Worm (Caenorhabditis elegans) whole organism, late embryonic: ENCODE results near the gene rbm-22.

ENCODE experiments used
- K09A11.1 ChIP-seq: sonication (generic microtip); optimal IDR thresholded peaks from 2 replicates; lab custom pipeline; 2017; ENCODE audit warnings: antibody characterized with exemption, mild to moderate bottlenecking, missing genetic modification characterization, missing compliant biosample characterization; ENCODE audit not compliant: insufficient read depth
- ceh-24 ChIP-seq: sonication (generic microtip); optimal IDR thresholded peaks from 2 replicates; lab custom pipeline; 2016; ENCODE audit warnings: mild to moderate bottlenecking, missing genetic modification characterization, missing compliant biosample characterization
- elt-2 ChIP-seq: sonication (generic microtip); optimal IDR thresholded peaks from 2 replicates; lab custom pipeline; 2016; ENCODE audit warnings: missing genetic modification reagents, missing genetic modification characterization, missing compliant biosample characterization
- fkh-10 ChIP-seq: fragments of 150-350 bp; optimal IDR thresholded peaks from 2 replicates; lab custom pipeline; 2014; ENCODE audit warnings: missing biosample characterization, missing genetic modification reagents, missing genetic modification characterization
- hlh-13 ChIP-seq: fragments of 200-800 bp; sonication (Bioruptor generic); optimal IDR thresholded peaks from 2 replicates; lab custom pipeline; 2018; ENCODE audit warnings: mild to moderate bottlenecking, missing genetic modification characterization, missing compliant biosample characterization
- hlh-30 ChIP-seq: sonication (generic microtip); optimal IDR thresholded peaks from 2 replicates; lab custom pipeline; 2017; ENCODE audit warnings: antibody characterized with exemption, missing genetic modification characterization, missing compliant biosample characterization; ENCODE audit not compliant: insufficient read depth
- mec-3 ChIP-seq: sonication (generic microtip); optimal IDR thresholded peaks from 2 replicates; lab custom pipeline; 2016; ENCODE audit warnings: borderline replicate concordance, missing genetic modification characterization, missing compliant biosample characterization
- nhr-11 ChIP-seq: fragments of 150-350 bp; optimal IDR thresholded peaks from 2 replicates; lab custom pipeline; 2014; ENCODE audit warnings: missing biosample characterization, missing genetic modification characterization
- pag-3 ChIP-seq: sonication (generic microtip); optimal IDR thresholded peaks from 2 replicates; lab custom pipeline; 2016; ENCODE audit warnings: missing compliant biosample characterization, missing genetic modification characterization, borderline replicate concordance
- pqm-1 ChIP-seq: sonication (generic microtip); optimal IDR thresholded peaks from 2 replicates; lab custom pipeline; 2016; ENCODE audit warnings: missing genetic modification characterization, missing compliant biosample characterization
- sdc-2 ChIP-seq: sonication (generic microtip); optimal IDR thresholded peaks from 2 replicates; lab custom pipeline; 2016; ENCODE audit warnings: missing genotype, missing genetic modification characterization, missing compliant biosample characterization
- unc-42 ChIP-seq: sonication (generic microtip); optimal IDR thresholded peaks from 2 replicates; lab custom pipeline; 2016; ENCODE audit warnings: missing genotype, missing genetic modification characterization, missing compliant biosample characterization

DNA sequence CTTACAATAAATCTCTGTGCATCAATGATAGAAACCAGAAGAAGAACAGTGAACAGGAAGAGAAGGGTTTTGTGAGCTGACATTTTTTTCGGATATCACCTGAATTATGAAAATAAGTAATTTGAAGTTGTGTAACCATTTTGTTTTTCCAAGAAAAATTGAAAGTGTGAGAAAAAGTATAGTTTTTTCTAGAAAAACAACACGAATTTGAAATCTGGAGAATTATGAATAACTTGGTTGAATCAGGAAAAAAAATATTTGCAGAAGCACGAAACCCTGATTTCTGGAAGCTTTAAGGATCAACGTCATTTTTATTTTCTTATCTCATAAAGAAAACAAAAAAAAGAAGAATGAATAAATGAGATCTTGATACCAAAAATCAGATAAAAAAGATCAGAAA, 13.3 kb downstream of the rbm-22 start, which contains the start of gene F13E9.12:
- TF ChIP-seq ceh-24 (tag; lab: Kevin White, UChicago) (no peak), K09A11.1 (tag; lab: Kevin White, UChicago) (no peak), hlh-13 (GFP tag; lab: Kevin White, UChicago) (no peak), hlh-30 (tag; lab: Kevin White, UChicago) (no peak), fkh-10 (GFP tag; lab: Kevin White, UChicago) (no peak), pqm-1 (no peak), unc-42 (no peak), nhr-11 (tag; lab: Kevin White, UChicago) (no peak), pag-3 (tag; lab: Kevin White, UChicago) (no peak), sdc-2 (no peak), elt-2 (tag; lab: Kevin White, UChicago) (no peak), mec-3 (tag; lab: Kevin White, UChicago) (no peak)
